Worm (Caenorhabditis elegans): ENCODE measurements around the gene ace-4.

Gene ace-4

DNA sequence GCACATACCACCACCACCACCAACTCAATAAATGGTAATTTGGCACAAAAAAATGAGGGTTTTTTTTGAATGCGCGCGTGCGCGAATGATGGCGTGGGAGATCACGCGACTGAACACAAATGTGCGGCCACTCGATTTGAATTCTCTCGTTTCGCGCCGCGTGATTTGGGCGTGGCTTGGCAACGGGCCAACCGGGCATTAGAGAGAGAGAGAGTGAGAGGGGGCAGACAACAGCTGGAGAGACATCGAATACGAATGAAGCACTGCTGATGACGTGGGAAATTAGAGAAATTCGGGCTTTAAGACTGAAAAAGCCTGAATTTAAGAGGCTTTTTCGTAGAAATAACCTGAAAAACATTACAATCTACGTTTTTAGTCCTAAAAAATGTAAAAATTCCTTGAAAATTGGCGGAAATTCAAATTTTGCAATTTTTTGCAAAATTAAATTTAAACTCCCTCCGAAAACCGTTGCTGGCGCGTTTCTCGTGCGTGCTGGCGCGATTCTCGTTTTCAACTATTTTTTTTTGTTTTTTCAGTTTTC lies 53.6 kb downstream of the ace-4 start (continued):
- peak; percentile 66 for TF ChIP-seq zip-2 (tag; optimal IDR thresholded peaks at IDR 0.05)
- 0 out of 2 replicates have a peak, but pooled peaks have one; percentile 13 for TF ChIP-seq D1046.2 (GFP tag; IDR thresholded peaks at IDR 0.05)
- TF ChIP-seq dmd-6 (GFP tag; IDR thresholded peaks at IDR 0.05), result peak; percentile 90
- TF ChIP-seq nhr-10 (tag; optimal IDR thresholded peaks at IDR 0.05), result peak; percentile 48
- TF ChIP-seq ceh-32 (tag; optimal IDR thresholded peaks at IDR 0.05; ENCODE audit: poor library complexity), result peak; percentile 29
- TF ChIP-seq lin-15B (tag; optimal IDR thresholded peaks at IDR 0.05), result peak; percentile 19
- peak; percentile 95 for TF ChIP-seq nhr-77 (tag; optimal IDR thresholded peaks at IDR 0.05)
- TF ChIP-seq saeg-2 (GFP tag; IDR thresholded peaks at IDR 0.05), result 0 out of 2 replicates have a peak, but pooled peaks have one; percentile 40
- TF ChIP-seq spr-3 (GFP tag; optimal IDR thresholded peaks at IDR 0.05), result peak; percentile 86
- TF ChIP-seq dmd-8 (GFP tag; IDR thresholded peaks at IDR 0.05), result no peak; the same call in 1 of the 2 replicates
- TF ChIP-seq mdl-1 (tag; optimal IDR thresholded peaks at IDR 0.05), result peak; percentile 82 to 96
- TF ChIP-seq T26A8.4 (GFP tag; IDR thresholded peaks at IDR 0.05), result peak; percentile 93
- peak; percentile 85 for TF ChIP-seq lin-29 (GFP tag; IDR thresholded peaks at IDR 0.05)
- peak; percentile 54; the same call in 1 of the 2 replicates for TF ChIP-seq mdt-29 (GFP tag; IDR thresholded peaks at IDR 0.05)

DNA sequence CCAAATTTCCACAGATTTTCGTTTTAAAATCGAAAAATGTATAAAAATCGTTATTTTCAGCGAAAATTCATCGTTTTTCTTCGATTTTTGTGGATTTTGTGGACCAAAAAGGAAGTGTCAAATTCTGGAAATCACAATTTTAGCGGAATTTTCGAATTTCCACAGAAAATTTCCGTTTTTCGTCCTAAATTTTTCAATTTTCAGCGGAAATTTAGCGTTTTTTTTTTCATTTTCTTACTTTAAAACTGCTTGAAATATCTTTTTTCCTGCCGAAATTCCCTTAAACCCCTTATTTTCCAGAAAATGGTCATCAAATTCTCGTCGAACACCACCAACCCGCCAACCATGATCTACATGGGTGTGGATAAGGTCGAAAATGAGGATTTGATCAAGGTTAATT lies 54.2 kb downstream of the ace-4 start, which contains the start of gene Y54G11A.2:
Y54G11A.2 (plus strand) TSS at position 301 of the 400 bp plus-strand sequence.
- TF ChIP-seq zip-2 (tag; optimal IDR thresholded peaks at IDR 0.05), result no peak
- no peak for TF ChIP-seq ceh-44 (GFP tag; IDR thresholded peaks at IDR 0.05)
- TF ChIP-seq jun-1 (tag; optimal IDR thresholded peaks at IDR 0.05), result no peak
- TF ChIP-seq pha-4 (GFP tag; IDR thresholded peaks at IDR 0.05), result no peak
- TF ChIP-seq pha-4 (tag; optimal IDR thresholded peaks at IDR 0.05), result no peak
- TF ChIP-seq zag-1 (tag; optimal IDR thresholded peaks at IDR 0.05), result no peak
- TF ChIP-seq nhr-11 (tag; optimal IDR thresholded peaks at IDR 0.05), result no peak
- no peak for TF ChIP-seq daf-19 (GFP tag; conservative IDR thresholded peaks at IDR 0.05)
- TF ChIP-seq madf-5 (GFP tag; IDR thresholded peaks at IDR 0.05), result no peak
- TF ChIP-seq saeg-2 (GFP tag; IDR thresholded peaks at IDR 0.05), result no peak
- no peak for TF ChIP-seq mxl-2 (GFP tag; conservative IDR thresholded peaks at IDR 0.05)
- no peak for TF ChIP-seq ztf-7 (tag; optimal IDR thresholded peaks at IDR 0.05)
- TF ChIP-seq lsy-2 (tag; optimal IDR thresholded peaks at IDR 0.05), result no peak
- TF ChIP-seq snpc-1.2 (GFP tag; IDR thresholded peaks at IDR 0.05), result no peak
- no peak for TF ChIP-seq hmg-1.1 (GFP tag; IDR thresholded peaks at IDR 0.05)
